Worm (Caenorhabditis elegans): ENCODE measurements around the gene W08G11.1.

W08G11.1 gene

ce11 chrV:16357253-16357652 is 10.4 kb downstream of the W08G11.1 start, which contains the start of gene pptr-1:
Gene pptr-1 (plus strand): TSS chrV:16357521.
- no peak for TF ChIP-seq hlh-17 (GFP tag; optimal IDR thresholded peaks at IDR 0.05; ENCODE audit: borderline replicate concordance)
- no peak for TF ChIP-seq pqm-1 (tag; optimal IDR thresholded peaks at IDR 0.05)
- TF ChIP-seq aly-2 (tag; optimal IDR thresholded peaks at IDR 0.05): no peak
- TF ChIP-seq ces-1 (GFP tag; optimal IDR thresholded peaks at IDR 0.05): no peak
- TF ChIP-seq ceh-90 (tag; optimal IDR thresholded peaks at IDR 0.05): no peak
- peak in 1 of 3 experiments; percentile 5 for TF ChIP-seq ceh-82 (tag; optimal IDR thresholded peaks at IDR 0.05)
- peak; percentile 5 for TF ChIP-seq skn-1 (tag; optimal IDR thresholded peaks at IDR 0.05)
- no peak for TF ChIP-seq unc-30 (tag; optimal IDR thresholded peaks at IDR 0.05)
- TF ChIP-seq C16A3.4 (tag; optimal IDR thresholded peaks at IDR 0.05): no peak
- no peak for TF ChIP-seq pax-3 (tag; optimal IDR thresholded peaks at IDR 0.05)
- TF ChIP-seq blmp-1 (tag; optimal IDR thresholded peaks at IDR 0.05): peak; percentile 88
- no peak for TF ChIP-seq lin-14 (GFP tag; optimal IDR thresholded peaks at IDR 0.05)
- peak; percentile 43 for TF ChIP-seq elt-2 (tag; optimal IDR thresholded peaks at IDR 0.05)
- TF ChIP-seq nhr-19 (GFP tag; conservative IDR thresholded peaks at IDR 0.05): no peak
- no peak for TF ChIP-seq unc-86 (tag; optimal IDR thresholded peaks at IDR 0.05)

- no peak for TF ChIP-seq nhr-47 (tag; optimal IDR thresholded peaks at IDR 0.05)
- no peak for TF ChIP-seq ztf-4 (tag; optimal IDR thresholded peaks at IDR 0.05)
- no peak for TF ChIP-seq nhr-11 (tag; optimal IDR thresholded peaks at IDR 0.05)
- no peak for TF ChIP-seq ama-1 (optimal IDR thresholded peaks at IDR 0.05)
- no peak for TF ChIP-seq jun-1 (tag; optimal IDR thresholded peaks at IDR 0.05)
- no peak for TF ChIP-seq pag-3 (tag; optimal IDR thresholded peaks at IDR 0.05; ENCODE audit: borderline replicate concordance, insufficient read depth)
- TF ChIP-seq C04F5.9 (tag; optimal IDR thresholded peaks at IDR 0.05): no peak
- TF ChIP-seq mef-2 (tag; optimal IDR thresholded peaks at IDR 0.05): no peak
- TF ChIP-seq sup-37 (GFP tag; optimal IDR thresholded peaks at IDR 0.05): no peak
- TF ChIP-seq nhr-19 (GFP tag; conservative IDR thresholded peaks at IDR 0.05): no peak
- TF ChIP-seq swsn-7 (tag; optimal IDR thresholded peaks at IDR 0.05): no peak
These were observed 14.5 kb downstream of the W08G11.1 start for ce11 chrV:16361350-16361749.

ce11 chrV:16367575-16367974 is 20.7 kb downstream of the W08G11.1 start, which contains the start of gene W08G11.3:
Gene W08G11.3 (plus strand): TSS chrV:16367681.
- TF ChIP-seq aly-2 (tag; optimal IDR thresholded peaks at IDR 0.05) (peak; percentile 40), zag-1 (tag; optimal IDR thresholded peaks at IDR 0.05) (no peak), ceh-82 (tag; optimal IDR thresholded peaks at IDR 0.05) (peak in 1 of 3 experiments; percentile 2), nhr-71 (tag; optimal IDR thresholded peaks at IDR 0.05) (peak; percentile 2)

- TF ChIP-seq nhr-12 (tag; optimal IDR thresholded peaks at IDR 0.05) (no peak), ceh-90 (tag; optimal IDR thresholded peaks at IDR 0.05) (no peak), efl-1 (optimal IDR thresholded peaks at IDR 0.05) (no peak), efl-1 (GFP tag; optimal IDR thresholded peaks at IDR 0.05 in 1 of 2) (peak in 1 of 2 experiments; percentile 55)
These were observed 21.3 kb downstream of the W08G11.1 start for ce11 chrV:16368143-16368542.

ce11 chrV:16370039-16370438 is 23.2 kb downstream of the W08G11.1 start:
- TF ChIP-seq aha-1 (tag; optimal IDR thresholded peaks at IDR 0.05): no peak
- TF ChIP-seq zip-4 (GFP tag; optimal IDR thresholded peaks at IDR 0.05): peak; percentile 61
- TF ChIP-seq nhr-11 (tag; optimal IDR thresholded peaks at IDR 0.05): no peak
- peak; percentile 47 for TF ChIP-seq xbp-1 (tag; optimal IDR thresholded peaks at IDR 0.05)
- peak; percentile 3 for TF ChIP-seq blmp-1 (tag; optimal IDR thresholded peaks at IDR 0.05)
- peak; percentile 61 to 86 for TF ChIP-seq lin-35 (GFP tag; optimal IDR thresholded peaks at IDR 0.05)
- TF ChIP-seq pax-3 (tag; optimal IDR thresholded peaks at IDR 0.05): no peak
- TF ChIP-seq tlp-1 (tag; optimal IDR thresholded peaks at IDR 0.05): no peak
- peak; percentile 37 for TF ChIP-seq nhr-77 (tag; optimal IDR thresholded peaks at IDR 0.05)
- no peak for TF ChIP-seq pqm-1 (tag; optimal IDR thresholded peaks at IDR 0.05)
- peak; percentile 73 for TF ChIP-seq mep-1 (tag; optimal IDR thresholded peaks at IDR 0.05)
- peak in 1 of 2 experiments; percentile 50 for TF ChIP-seq ztf-11 (tag; optimal IDR thresholded peaks at IDR 0.05)
- TF ChIP-seq mdl-1 (tag; optimal IDR thresholded peaks at IDR 0.05): peak in 1 of 2 experiments; percentile 63
- TF ChIP-seq sox-4 (tag; optimal IDR thresholded peaks at IDR 0.05): no peak
- TF ChIP-seq fkh-8 (tag; optimal IDR thresholded peaks at IDR 0.05): peak; percentile 17
- peak; percentile 65 for TF ChIP-seq irx-1 (tag; optimal IDR thresholded peaks at IDR 0.05)
- TF ChIP-seq elt-3 (tag; optimal IDR thresholded peaks at IDR 0.05): peak in 1 of 6 experiments; percentile 32
- no peak for TF ChIP-seq Y116A8C.19 (tag; optimal IDR thresholded peaks at IDR 0.05; ENCODE audit: borderline replicate concordance)
- peak; percentile 20 for TF ChIP-seq fos-1 (tag; optimal IDR thresholded peaks at IDR 0.05)
- TF ChIP-seq nhr-19 (GFP tag; conservative IDR thresholded peaks at IDR 0.05): peak; percentile 75
- no peak for TF ChIP-seq fkh-4 (tag; optimal IDR thresholded peaks at IDR 0.05; ENCODE audit: borderline replicate concordance)
- peak; percentile 59 to 76 (median 61) for TF ChIP-seq ceh-82 (tag; optimal IDR thresholded peaks at IDR 0.05)
- TF ChIP-seq nhr-85 (tag): peak; percentile 49
